Worm (Caenorhabditis elegans): ENCODE measurements around the gene C09F5.1.

C09F5.1 gene

ce11 chrIII:626091-626490 lies 32.4 kb upstream of the C09F5.1 start:
- TF ChIP-seq nhr-129 (tag; optimal IDR thresholded peaks at IDR 0.05) (no peak), unc-62 (GFP tag; optimal IDR thresholded peaks at IDR 0.05) (no peak), nhr-11 (tag; optimal IDR thresholded peaks at IDR 0.05) (no peak), lsy-2 (tag; optimal IDR thresholded peaks at IDR 0.05) (no peak), lin-13 (GFP tag; optimal IDR thresholded peaks at IDR 0.05) (no peak), ztf-11 (tag; optimal IDR thresholded peaks at IDR 0.05) (no peak)

- TF ChIP-seq ztf-11 (tag; optimal IDR thresholded peaks at IDR 0.05) (no peak), gmeb-1 (tag; optimal IDR thresholded peaks at IDR 0.05) (no peak), lin-13 (GFP tag; optimal IDR thresholded peaks at IDR 0.05) (no peak), nhr-25 (tag; optimal IDR thresholded peaks at IDR 0.05) (no peak), sem-4 (tag; optimal IDR thresholded peaks at IDR 0.05) (no peak), sma-9 (GFP tag; optimal IDR thresholded peaks at IDR 0.05) (no peak), sma-9 (tag; optimal IDR thresholded peaks at IDR 0.05) (no peak), R02D3.7 (tag; optimal IDR thresholded peaks at IDR 0.05) (no peak), egl-27 (tag; optimal IDR thresholded peaks at IDR 0.05) (no peak), ceh-82 (tag; optimal IDR thresholded peaks at IDR 0.05) (no peak), F13H6.1 (tag; optimal IDR thresholded peaks at IDR 0.05) (no peak), unc-62 (GFP tag; optimal IDR thresholded peaks at IDR 0.05) (no peak), nhr-77 (tag; optimal IDR thresholded peaks at IDR 0.05) (no peak), unc-39 (tag; optimal IDR thresholded peaks at IDR 0.05) (no peak), mbf-1 (tag; optimal IDR thresholded peaks at IDR 0.05) (no peak)
These were observed 30.7 kb upstream of the C09F5.1 start, which contains the start of gene T19C3.5 for ce11 chrIII:627838-628237. TSS of gene T19C3.5 (minus strand) at chrIII:627938.

- TF ChIP-seq zag-1 (tag; optimal IDR thresholded peaks at IDR 0.05) (no peak), gmeb-1 (tag; optimal IDR thresholded peaks at IDR 0.05) (no peak), sma-3 (GFP tag; optimal IDR thresholded peaks at IDR 0.05) (no peak), unc-62 (GFP tag; optimal IDR thresholded peaks at IDR 0.05) (no peak), nhr-21 (tag; optimal IDR thresholded peaks at IDR 0.05) (no peak), fos-1 (tag; optimal IDR thresholded peaks at IDR 0.05) (no peak), nhr-237 (tag; optimal IDR thresholded peaks at IDR 0.05) (no peak), mbf-1 (tag; optimal IDR thresholded peaks at IDR 0.05) (no peak), ztf-4 (tag; optimal IDR thresholded peaks at IDR 0.05) (no peak), peb-1 (tag; optimal IDR thresholded peaks at IDR 0.05) (no peak), nhr-12 (tag; optimal IDR thresholded peaks at IDR 0.05) (no peak)
These were observed 27.1 kb upstream of the C09F5.1 start, which contains the start of gene T19C3.6 for ce11 chrIII:631421-631820. TSS of gene T19C3.6 (minus strand) at chrIII:631521.

ce11 chrIII:634618-635017 lies 23.9 kb upstream of the C09F5.1 start, which contains the start of gene fem-2:
TSS of gene fem-2 (minus strand) at chrIII:634626.
- TF ChIP-seq lsy-2 (tag; optimal IDR thresholded peaks at IDR 0.05) (peak; percentile 42 to 44), egl-27 (tag; optimal IDR thresholded peaks at IDR 0.05) (no peak), unc-62 (GFP tag; optimal IDR thresholded peaks at IDR 0.05) (no peak), ztf-4 (tag; optimal IDR thresholded peaks at IDR 0.05) (no peak), ceh-82 (tag; optimal IDR thresholded peaks at IDR 0.05) (no peak), peb-1 (tag; optimal IDR thresholded peaks at IDR 0.05) (no peak), dmd-4 (tag; optimal IDR thresholded peaks at IDR 0.05) (no peak), aly-2 (tag; optimal IDR thresholded peaks at IDR 0.05) (no peak), C34F6.9 (tag; optimal IDR thresholded peaks at IDR 0.05) (peak; percentile 70), mdl-1 (tag; optimal IDR thresholded peaks at IDR 0.05) (no peak), nhr-11 (tag; optimal IDR thresholded peaks at IDR 0.05) (no peak), zag-1 (tag; optimal IDR thresholded peaks at IDR 0.05) (no peak), sma-9 (GFP tag; optimal IDR thresholded peaks at IDR 0.05) (no peak), sma-9 (tag; optimal IDR thresholded peaks at IDR 0.05) (no peak), Y55F3AM.14 (GFP tag; optimal IDR thresholded peaks at IDR 0.05) (no peak), nhr-23 (tag; optimal IDR thresholded peaks at IDR 0.05) (no peak), blmp-1 (tag; optimal IDR thresholded peaks at IDR 0.05; ENCODE audit: insufficient read depth) (no peak), nhr-12 (tag; optimal IDR thresholded peaks at IDR 0.05) (no peak), ceh-16 (tag; optimal IDR thresholded peaks at IDR 0.05) (no peak), sem-4 (tag; optimal IDR thresholded peaks at IDR 0.05) (no peak), ztf-11 (tag; optimal IDR thresholded peaks at IDR 0.05) (no peak), skn-1 (tag; optimal IDR thresholded peaks at IDR 0.05) (no peak), lin-13 (GFP tag; optimal IDR thresholded peaks at IDR 0.05) (no peak), ama-1 (optimal IDR thresholded peaks at IDR 0.05) (no peak), unc-55 (GFP tag; optimal IDR thresholded peaks at IDR 0.05) (peak; percentile 41), snpc-4 (tag; optimal IDR thresholded peaks at IDR 0.05) (no peak), nhr-6 (tag; optimal IDR thresholded peaks at IDR 0.05) (no peak), mab-5 (tag; optimal IDR thresholded peaks at IDR 0.05) (no peak), elt-3 (tag; optimal IDR thresholded peaks at IDR 0.05) (no peak), nhr-77 (tag; optimal IDR thresholded peaks at IDR 0.05) (no peak), elt-1 (tag; optimal IDR thresholded peaks at IDR 0.05) (no peak), crh-2 (tag; optimal IDR thresholded peaks at IDR 0.05) (peak; percentile 18), nhr-237 (tag; optimal IDR thresholded peaks at IDR 0.05) (no peak), unc-39 (tag; optimal IDR thresholded peaks at IDR 0.05) (no peak), nhr-25 (tag; optimal IDR thresholded peaks at IDR 0.05) (peak; percentile 13), fos-1 (tag; optimal IDR thresholded peaks at IDR 0.05) (no peak), F13H6.1 (tag; optimal IDR thresholded peaks at IDR 0.05) (no peak), ztf-1 (GFP tag; conservative IDR thresholded peaks at IDR 0.05) (no peak), nhr-10 (tag; optimal IDR thresholded peaks at IDR 0.05) (no peak), ZK546.5 (tag; optimal IDR thresholded peaks at IDR 0.05) (no peak), mbf-1 (tag; optimal IDR thresholded peaks at IDR 0.05) (no peak), sma-3 (GFP tag; optimal IDR thresholded peaks at IDR 0.05) (no peak)
